Fruit fly (Drosophila melanogaster) whole organism, embryonic: Measurements from ENCODE around the gene gfzf.

Source experiments
- Aef1 ChIP-seq: fragments of 200-800 bp; sonication (Bioruptor generic); IDR thresholded peaks from 3 replicates; pipeline ENCODE4 v1.3.6; 2022; ENCODE audit warnings: missing biosample characterization, missing genetic modification characterization
- Asciz ChIP-seq: fragments of 200-800 bp; sonication (Bioruptor generic); optimal IDR thresholded peaks from 2 replicates; lab custom pipeline; 2017; ENCODE audit warnings: missing biosample characterization, mild to moderate bottlenecking, missing genetic modification characterization, missing genetic modification reagents
- C15 ChIP-seq: fragments of 200-800 bp; sonication (Bioruptor generic); IDR thresholded peaks from 3 replicates; pipeline ENCODE4 v1.3.6; 2022; ENCODE audit warnings: missing biosample characterization, missing genetic modification characterization
- CG1024 ChIP-seq: fragments of 200-800 bp; sonication (Bioruptor generic); IDR thresholded peaks from 2 replicates; pipeline ENCODE4 v1.3.6; 2022; ENCODE audit warnings: missing biosample characterization, missing genetic modification characterization
- CG10959 ChIP-seq: fragments of 200-800 bp; sonication (Bioruptor generic); IDR thresholded peaks from 2 replicates; pipeline ENCODE4 v1.3.6; 2022; ENCODE audit warnings: missing biosample characterization, missing genetic modification characterization
- CG12299 ChIP-seq: fragments of 200-800 bp; sonication (Bioruptor generic); optimal IDR thresholded peaks from 2 replicates; lab custom pipeline; 2018; ENCODE audit warnings: missing biosample characterization, mild to moderate bottlenecking, missing genetic modification characterization
- CG12744 ChIP-seq: fragments of 200-800 bp; sonication (Bioruptor generic); optimal IDR thresholded peaks from 2 replicates; lab custom pipeline; 2016; ENCODE audit warnings: missing biosample characterization, missing genetic modification characterization
- CG13123 ChIP-seq: fragments of 200-800 bp; sonication (Bioruptor generic); optimal IDR thresholded peaks from 2 replicates; lab custom pipeline; 2016; ENCODE audit warnings: missing biosample characterization, missing genetic modification characterization
- CG15514 ChIP-seq: fragments of 200-800 bp; sonication (Bioruptor generic); optimal IDR thresholded peaks from 3 replicates; lab custom pipeline; 2017; ENCODE audit warnings: missing biosample characterization, missing genetic modification characterization, mild to moderate bottlenecking, moderate library complexity, missing genetic modification reagents
- CG15601 ChIP-seq: fragments of 200-800 bp; sonication (Bioruptor generic); optimal IDR thresholded peaks from 3 replicates; lab custom pipeline; 2019; ENCODE audit warnings: missing biosample characterization, mild to moderate bottlenecking, missing genetic modification characterization, moderate library complexity
- CG17568 ChIP-seq: fragments of 200-800 bp; sonication (Bioruptor generic); optimal IDR thresholded peaks from 2 replicates; lab custom pipeline; 2018; ENCODE audit warnings: missing biosample characterization, mild to moderate bottlenecking, missing genetic modification characterization, moderate library complexity
- CG2120 ChIP-seq: fragments of 200-800 bp; sonication (Bioruptor generic); optimal IDR thresholded peaks from 3 replicates; lab custom pipeline; 2016; ENCODE audit warnings: missing biosample characterization, missing genetic modification characterization
- CG3281 ChIP-seq: fragments of 200-800 bp; sonication (Bioruptor generic); optimal IDR thresholded peaks from 3 replicates; lab custom pipeline; 2017; ENCODE audit warnings: missing biosample characterization, mild to moderate bottlenecking, missing genetic modification characterization
- CG3407 ChIP-seq: fragments of 200-800 bp; sonication (Bioruptor generic); optimal IDR thresholded peaks from 2 replicates; lab custom pipeline; 2018; ENCODE audit warnings: missing biosample characterization, mild to moderate bottlenecking, missing genetic modification characterization
- CG34376 ChIP-seq: fragments of 200-800 bp; sonication (Bioruptor generic); optimal IDR thresholded peaks from 2 replicates; lab custom pipeline; 2018; ENCODE audit warnings: missing biosample characterization, mild to moderate bottlenecking, missing genetic modification characterization
- CG43689 ChIP-seq: fragments of 200-800 bp; sonication (Bioruptor generic); IDR thresholded peaks from 2 replicates; pipeline ENCODE4 v1.3.6; 2022; ENCODE audit warnings: missing biosample characterization, missing genetic modification characterization
- CG4404 ChIP-seq: fragments of 200-800 bp; sonication (Bioruptor generic); IDR thresholded peaks from 2 replicates; pipeline ENCODE4 v1.3.6; 2022; ENCODE audit warnings: missing biosample characterization, missing genetic modification characterization
- CG4707 ChIP-seq: fragments of 200-800 bp; sonication (Bioruptor generic); optimal IDR thresholded peaks from 2 replicates; lab custom pipeline; 2018; ENCODE audit warnings: missing biosample characterization, mild to moderate bottlenecking, missing genetic modification characterization, moderate library complexity
- CG7786 ChIP-seq: fragments of 200-800 bp; sonication (Bioruptor generic); optimal IDR thresholded peaks from 2 replicates; lab custom pipeline; 2016; ENCODE audit warnings: missing biosample characterization, missing genetic modification characterization
- CG8359 ChIP-seq: fragments of 200-800 bp; sonication (Bioruptor generic); optimal IDR thresholded peaks from 2 replicates; lab custom pipeline; 2017; ENCODE audit warnings: missing biosample characterization, mild to moderate bottlenecking, missing genetic modification characterization, borderline replicate concordance
- CoRest ChIP-seq: fragments of 200-800 bp; sonication (Bioruptor generic); optimal IDR thresholded peaks from 3 replicates; lab custom pipeline; 2018; ENCODE audit warnings: missing biosample characterization, mild to moderate bottlenecking, missing genetic modification characterization, moderate library complexity
- Fer2 ChIP-seq: fragments of 200-800 bp; sonication (Bioruptor generic); optimal IDR thresholded peaks from 2 replicates; lab custom pipeline; 2018; ENCODE audit warnings: missing biosample characterization, mild to moderate bottlenecking, missing genetic modification characterization, moderate library complexity
- HLH3B ChIP-seq: fragments of 200-800 bp; sonication (Bioruptor generic); IDR thresholded peaks from 2 replicates; pipeline ENCODE4 v1.3.6; 2022; ENCODE audit warnings: missing biosample characterization, missing genetic modification characterization
- Hmr ChIP-seq: fragments of 200-800 bp; sonication (Bioruptor generic); optimal IDR thresholded peaks from 3 replicates; lab custom pipeline; 2017; ENCODE audit warnings: mild to moderate bottlenecking, missing biosample characterization, missing genetic modification reagents, missing genetic modification characterization
- MBD-R2 ChIP-seq: fragments of 200-800 bp; sonication (Bioruptor generic); IDR thresholded peaks from 2 replicates; pipeline ENCODE4 v1.3.6; 2022; ENCODE audit warnings: missing biosample characterization, missing genetic modification characterization
- MTF-1 ChIP-seq: fragments of 200-800 bp; sonication (Bioruptor generic); optimal IDR thresholded peaks from 2 replicates; lab custom pipeline; 2018; ENCODE audit warnings: missing biosample characterization, mild to moderate bottlenecking, missing genetic modification characterization, borderline replicate concordance
- Max ChIP-seq: fragments of 200-800 bp; sonication (Bioruptor generic); optimal IDR thresholded peaks from 2 replicates; lab custom pipeline; 2016; ENCODE audit warnings: missing biosample characterization, mild to moderate bottlenecking, missing genetic modification characterization
- Nf-YA ChIP-seq: fragments of 200-800 bp; sonication (Bioruptor generic); IDR thresholded peaks from 2 replicates; pipeline ENCODE4 v1.3.6; 2022; ENCODE audit warnings: missing biosample characterization, missing genetic modification characterization
- Oli ChIP-seq: fragments of 200-800 bp; sonication (Bioruptor generic); optimal IDR thresholded peaks from 2 replicates; lab custom pipeline; 2018; ENCODE audit warnings: missing biosample characterization, mild to moderate bottlenecking, missing genetic modification characterization, moderate library complexity
- Rx ChIP-seq: fragments of 200-800 bp; sonication (Bioruptor generic); IDR thresholded peaks from 2 replicates; pipeline ENCODE4 v1.3.6; 2022; ENCODE audit warnings: missing biosample characterization, missing genetic modification characterization
- Sox100B ChIP-seq: fragments of 200-800 bp; sonication (Bioruptor generic); optimal IDR thresholded peaks from 3 replicates; lab custom pipeline; 2018; ENCODE audit warnings: missing biosample characterization, mild to moderate bottlenecking, missing genetic modification characterization
- Ssrp ChIP-seq: fragments of 200-800 bp; sonication (Bioruptor generic); optimal IDR thresholded peaks from 2 replicates; lab custom pipeline; 2018; ENCODE audit warnings: missing biosample characterization, mild to moderate bottlenecking, missing genetic modification characterization, moderate library complexity
- TFAM ChIP-seq: fragments of 200-800 bp; sonication (Bioruptor generic); optimal IDR thresholded peaks from 2 replicates; lab custom pipeline; 2017; ENCODE audit warnings: missing biosample characterization, missing genetic modification characterization, inconsistent platforms
- Usf ChIP-seq: fragments of 200-800 bp; sonication (Bioruptor generic); optimal IDR thresholded peaks from 2 replicates; lab custom pipeline; 2017; ENCODE audit warnings: missing genotype, missing biosample characterization, missing genetic modification characterization
- az2 ChIP-seq: fragments of 200-800 bp; sonication (Bioruptor generic); optimal IDR thresholded peaks from 3 replicates; lab custom pipeline; 2016; ENCODE audit warnings: missing biosample characterization, missing genetic modification characterization
- cato ChIP-seq: fragments of 200-800 bp; sonication (Bioruptor generic); optimal IDR thresholded peaks from 2 replicates; lab custom pipeline; 2016; ENCODE audit warnings: missing biosample characterization, missing genetic modification characterization, borderline replicate concordance
- cg ChIP-seq: fragments of 200-800 bp; sonication (Bioruptor generic); optimal IDR thresholded peaks from 3 replicates; lab custom pipeline; 2019; ENCODE audit warnings: missing biosample characterization, mild to moderate bottlenecking, missing genetic modification characterization, moderate library complexity
- dan ChIP-seq: fragments of 200-800 bp; sonication (Bioruptor generic); IDR thresholded peaks from 2 replicates; pipeline ENCODE4 v1.3.6; 2022; ENCODE audit warnings: missing biosample characterization, missing genetic modification characterization
- dmrt99B ChIP-seq: fragments of 200-800 bp; sonication (Bioruptor generic); optimal IDR thresholded peaks from 2 replicates; lab custom pipeline; 2018; ENCODE audit warnings: missing biosample characterization, mild to moderate bottlenecking, missing genetic modification characterization, moderate library complexity
- ftz-f1 ChIP-seq: fragments of 200-800 bp; sonication (Bioruptor generic); optimal IDR thresholded peaks from 2 replicates; lab custom pipeline; 2016; ENCODE audit warnings: missing biosample characterization, missing genetic modification characterization
- h ChIP-seq: fragments of >200 bp; optimal IDR thresholded peaks from 2 replicates; lab custom pipeline; 2017
- lola ChIP-seq, 3 experiments: fragments of >200 bp in 2 of 3; fragments of 200-800 bp in 1 of 3; sonication (Bioruptor generic) in 1 of 3; optimal IDR thresholded peaks; 2 replicates each; lab custom pipeline; 2017 to 2019; ENCODE audit warnings: missing biosample characterization in 3 of 3, missing genetic modification characterization in 3 of 3, mild to moderate bottlenecking in 1 of 3, moderate library complexity in 1 of 3
- run ChIP-seq: fragments of 200-800 bp; sonication (Bioruptor generic); optimal IDR thresholded peaks from 3 replicates; lab custom pipeline; 2018; ENCODE audit warnings: missing biosample characterization, mild to moderate bottlenecking, missing genetic modification characterization
- sc ChIP-seq, 3 experiments: fragments of >200 bp in 2 of 3; fragments of 200-800 bp in 1 of 3; sonication (Bioruptor generic) in 1 of 3; optimal IDR thresholded peaks; 2 replicates in 2 of 3; 3 replicates in 1 of 3; lab custom pipeline; 2017; ENCODE audit warnings: mild to moderate bottlenecking in 1 of 3, missing biosample characterization in 1 of 3, missing genetic modification characterization in 1 of 3, missing genetic modification reagents in 1 of 3
- schlank ChIP-seq: fragments of 200-800 bp; sonication (Bioruptor generic); optimal IDR thresholded peaks from 2 replicates; lab custom pipeline; 2018; ENCODE audit warnings: missing biosample characterization, mild to moderate bottlenecking, missing genetic modification characterization
- sug ChIP-seq: fragments of 200-800 bp; optimal IDR thresholded peaks from 2 replicates; lab custom pipeline; 2019; ENCODE audit warnings: missing biosample characterization, mild to moderate bottlenecking, missing genetic modification characterization, moderate library complexity
- tx ChIP-seq: fragments of 200-800 bp; sonication (Bioruptor generic); optimal IDR thresholded peaks from 2 replicates; lab custom pipeline; 2016; ENCODE audit warnings: missing biosample characterization, missing genetic modification characterization
- vvl ChIP-seq: fragments of 200-800 bp; sonication (Bioruptor generic); IDR thresholded peaks from 2 replicates; pipeline ENCODE4 v1.3.6; 2022; ENCODE audit warnings: missing biosample characterization, missing genetic modification characterization
- wdn ChIP-seq: fragments of 200-800 bp; sonication (Bioruptor generic); IDR thresholded peaks from 2 replicates; pipeline ENCODE4 v1.3.6; 2022; ENCODE audit warnings: missing biosample characterization, missing genetic modification characterization

gfzf gene

DNA sequence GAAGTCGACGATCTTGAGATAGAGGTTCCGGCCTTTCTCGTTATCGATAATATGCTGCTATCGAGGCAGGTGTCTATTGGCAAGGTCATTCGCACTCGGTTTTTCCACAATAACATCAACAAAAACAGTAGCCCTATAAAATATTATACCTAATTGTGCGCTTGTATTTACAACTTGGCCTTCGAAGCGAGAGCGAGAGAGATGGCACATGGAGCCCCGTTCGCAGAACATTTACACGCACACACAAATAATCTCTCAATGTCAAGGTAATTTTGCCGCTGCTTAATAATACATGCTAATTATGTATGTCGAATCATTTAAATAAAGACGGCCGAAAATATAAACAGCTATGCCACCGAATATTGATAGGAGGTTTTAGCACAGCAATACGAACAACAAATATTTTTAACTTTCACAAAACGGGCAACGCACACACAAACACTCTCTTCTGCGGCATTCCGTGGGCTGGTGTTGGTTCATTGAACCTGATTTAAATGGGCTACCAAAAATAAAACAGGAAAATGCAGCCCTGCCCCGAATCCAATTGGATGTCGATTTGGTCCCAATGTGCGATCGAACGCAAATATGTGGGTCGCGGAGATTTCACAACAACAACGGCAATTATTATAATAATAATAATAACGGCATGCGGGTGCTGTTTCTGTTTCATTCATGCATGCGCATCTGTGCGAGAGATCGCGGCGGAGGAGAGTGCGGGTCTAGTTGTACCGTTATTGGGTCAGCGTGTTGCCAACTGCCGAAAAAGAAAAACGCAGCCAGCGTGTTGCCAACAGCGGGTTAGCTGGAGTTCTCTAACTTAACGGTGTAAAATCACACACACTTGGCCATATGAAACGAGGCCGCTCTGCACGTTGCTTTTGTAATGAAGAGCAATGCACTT lies 28.3 kb downstream of the gfzf start (continued):
- peak; percentile 2 for TF ChIP-seq dmrt99B (tag; lab: Kevin White, UChicago)
- TF ChIP-seq CG43689 (GFP tag; lab: Robert Waterston, UW): no peak
- no peak for TF ChIP-seq TFAM (GFP tag; lab: Kevin White, UChicago)
- no peak for TF ChIP-seq Rx (GFP tag; lab: Robert Waterston, UW)
- no peak for TF ChIP-seq Aef1
- TF ChIP-seq lola (GFP tag; optimal IDR thresholded peaks at IDR 0.05; lab: Kevin White, UChicago): no peak
- no peak for TF ChIP-seq CG13123 (GFP tag; lab: Kevin White, UChicago)
- TF ChIP-seq tx (GFP tag; lab: Kevin White, UChicago): no peak
- TF ChIP-seq MTF-1 (GFP tag; lab: Kevin White, UChicago): no peak
- TF ChIP-seq CG7786 (GFP tag; lab: Kevin White, UChicago): no peak
- no peak for TF ChIP-seq Asciz (GFP tag; lab: Kevin White, UChicago)
- TF ChIP-seq CG4707 (GFP tag; lab: Kevin White, UChicago): no peak
- TF ChIP-seq Max (GFP tag; lab: Kevin White, UChicago): no peak
- no peak for TF ChIP-seq sc (optimal IDR thresholded peaks at IDR 0.05; lab: Kevin White, UChicago)
- no peak for TF ChIP-seq sc (GFP tag; optimal IDR thresholded peaks at IDR 0.05; lab: Kevin White, UChicago)
- no peak for TF ChIP-seq dan
- no peak for TF ChIP-seq C15 (GFP tag; lab: Robert Waterston, UW)
- no peak for TF ChIP-seq Hmr (GFP tag; lab: Kevin White, UChicago)
- no peak for TF ChIP-seq run (tag; lab: Kevin White, UChicago)
- no peak for TF ChIP-seq CG3281 (GFP tag; lab: Kevin White, UChicago)
- TF ChIP-seq Usf (GFP tag; lab: Kevin White, UChicago): no peak
- TF ChIP-seq Oli (tag; lab: Kevin White, UChicago): no peak
- TF ChIP-seq vvl: peak; percentile 38; the same call in 1 of the 2 replicates
- TF ChIP-seq CG8359 (GFP tag; lab: Kevin White, UChicago): no peak
- TF ChIP-seq cg (GFP tag; lab: Kevin White, UChicago): peak; percentile 56
- no peak for TF ChIP-seq CG12744 (GFP tag; lab: Kevin White, UChicago)
- no peak for TF ChIP-seq MBD-R2 (GFP tag; lab: Robert Waterston, UW)
- no peak for TF ChIP-seq cato (GFP tag; lab: Kevin White, UChicago)
- peak; percentile 19 for TF ChIP-seq CG2120 (GFP tag; lab: Kevin White, UChicago)
- no peak for TF ChIP-seq Ssrp
- TF ChIP-seq ftz-f1 (GFP tag; lab: Kevin White, UChicago): peak; percentile 97
- TF ChIP-seq Nf-YA (GFP tag; lab: Robert Waterston, UW): no peak
- no peak for TF ChIP-seq schlank (tag; lab: Kevin White, UChicago)
- TF ChIP-seq CG10959: no peak
- peak; percentile 13 for TF ChIP-seq Sox100B (GFP tag; lab: Kevin White, UChicago)
- TF ChIP-seq CG12299 (tag; lab: Kevin White, UChicago): no peak
- TF ChIP-seq CG4404 (GFP tag; lab: Robert Waterston, UW): no peak
- no peak for TF ChIP-seq az2 (GFP tag; lab: Kevin White, UChicago)
- TF ChIP-seq CG1024 (GFP tag; lab: Robert Waterston, UW): no peak
- no peak for TF ChIP-seq CG15601 (tag; lab: Kevin White, UChicago)
- TF ChIP-seq CG3407 (GFP tag; lab: Kevin White, UChicago): no peak
- TF ChIP-seq CG15514: no peak
- no peak for TF ChIP-seq CG34376 (GFP tag; lab: Kevin White, UChicago)
- TF ChIP-seq wdn (GFP tag; lab: Robert Waterston, UW): no peak
- no peak for TF ChIP-seq CG17568 (GFP tag; lab: Kevin White, UChicago)
- TF ChIP-seq HLH3B (GFP tag; lab: Robert Waterston, UW): no peak
- TF ChIP-seq sug (tag; lab: Kevin White, UChicago): peak; percentile 28
- no peak for TF ChIP-seq CoRest (tag; lab: Kevin White, UChicago)
- TF ChIP-seq h (lab: Kevin White, UChicago): no peak
- TF ChIP-seq Fer2 (tag; lab: Kevin White, UChicago): no peak
